Fruit fly (Drosophila melanogaster): Measurements from ENCODE around the gene CG42780.

Gene CG42780

dm6 chrX:7333858-7334800, 2.1 kb upstream of the CG42780 start (continued):
- TF ChIP-seq CG17568 (GFP tag; optimal IDR thresholded peaks at IDR 0.05), result no peak
- TF ChIP-seq E2f1 (GFP tag; IDR thresholded peaks at IDR 0.05), result no peak
- TF ChIP-seq H2.0 (GFP tag; IDR thresholded peaks at IDR 0.05), result no peak
- TF ChIP-seq Sin3A (optimal IDR thresholded peaks at IDR 0.05), result no peak
- no peak for TF ChIP-seq CG17359 (tag; optimal IDR thresholded peaks at IDR 0.05)
- TF ChIP-seq pan (optimal IDR thresholded peaks at IDR 0.05), result no peak
- peak in 1 of 2 experiments; percentile 30 for TF ChIP-seq pan (GFP tag; optimal IDR thresholded peaks at IDR 0.05 in 1 of 2, IDR thresholded peaks at IDR 0.05 in 1 of 2)
- TF ChIP-seq CG8281 (tag; optimal IDR thresholded peaks at IDR 0.05), result no peak
- no peak for TF ChIP-seq CG7357 (GFP tag; IDR thresholded peaks at IDR 0.05)
- TF ChIP-seq CG34224 (GFP tag; IDR thresholded peaks at IDR 0.05; ENCODE audit: partially characterized antibody), result no peak
- peak; percentile 61 for TF ChIP-seq slou (GFP tag; optimal IDR thresholded peaks at IDR 0.05)
- no peak for TF ChIP-seq CG4328 (GFP tag; optimal IDR thresholded peaks at IDR 0.05)
- TF ChIP-seq phol (tag; optimal IDR thresholded peaks at IDR 0.05), result no peak
- no peak for TF ChIP-seq Doc2 (GFP tag; IDR thresholded peaks at IDR 0.05)
- TF ChIP-seq CG10274 (GFP tag; optimal IDR thresholded peaks at IDR 0.05), result no peak
- no peak for TF ChIP-seq Jarid2 (GFP tag; optimal IDR thresholded peaks at IDR 0.05)
- peak; percentile 45 for TF ChIP-seq caup (GFP tag; optimal IDR thresholded peaks at IDR 0.05; ENCODE audit: severe bottlenecking)
- no peak for TF ChIP-seq MTF-1 (GFP tag; optimal IDR thresholded peaks at IDR 0.05; ENCODE audit: borderline replicate concordance)
- TF ChIP-seq CG2129 (GFP tag; IDR thresholded peaks at IDR 0.05; ENCODE audit: partially characterized antibody), result no peak
- no peak for TF ChIP-seq Bgb (GFP tag; IDR thresholded peaks at IDR 0.05; ENCODE audit: partially characterized antibody)
- TF ChIP-seq kay (GFP tag; optimal IDR thresholded peaks at IDR 0.05), result no peak
- no peak for TF ChIP-seq Side (GFP tag; optimal IDR thresholded peaks at IDR 0.05)
- TF ChIP-seq sim (GFP tag; IDR thresholded peaks at IDR 0.05), result no peak
- TF ChIP-seq CG2199 (GFP tag; IDR thresholded peaks at IDR 0.05), result no peak
- TF ChIP-seq CG17385 (GFP tag; optimal IDR thresholded peaks at IDR 0.05), result no peak
- peak; percentile 30 to 66 for TF ChIP-seq dpn (GFP tag; optimal IDR thresholded peaks at IDR 0.05)
- peak; percentile 14; the same call in 1 of the 2 replicates for TF ChIP-seq vvl (GFP tag; IDR thresholded peaks at IDR 0.05)
- peak; percentile 33 for TF ChIP-seq Hr3 (GFP tag; optimal IDR thresholded peaks at IDR 0.05)
- no peak for TF ChIP-seq Ravus (GFP tag; IDR thresholded peaks at IDR 0.05)
- TF ChIP-seq Xbp1 (GFP tag; optimal IDR thresholded peaks at IDR 0.05), result no peak
- no peak for TF ChIP-seq tap (tag; optimal IDR thresholded peaks at IDR 0.05)
- no peak for TF ChIP-seq z (GFP tag; IDR thresholded peaks at IDR 0.05)
- TF ChIP-seq Hmr (GFP tag; optimal IDR thresholded peaks at IDR 0.05), result peak; percentile 67
- no peak for TF ChIP-seq CG4617 (GFP tag; optimal IDR thresholded peaks at IDR 0.05; ENCODE audit: borderline replicate concordance)
- no peak for TF ChIP-seq CG4820 (GFP tag; optimal IDR thresholded peaks at IDR 0.05)
- TF ChIP-seq Gug (GFP tag; IDR thresholded peaks at IDR 0.05), result peak; percentile 12; the same call in 1 of the 4 replicates
- no peak for TF ChIP-seq ewg (GFP tag; optimal IDR thresholded peaks at IDR 0.05)
- TF ChIP-seq Aef1 (GFP tag; IDR thresholded peaks at IDR 0.05), result peak; percentile 25; the same call in 2 of the 3 replicates
- peak; percentile 32; the same call in 1 of the 2 replicates for TF ChIP-seq seq (GFP tag; IDR thresholded peaks at IDR 0.05)
- no peak for TF ChIP-seq chn (GFP tag; optimal IDR thresholded peaks at IDR 0.05)
- no peak for TF ChIP-seq dmrt11E (tag; optimal IDR thresholded peaks at IDR 0.05)
- no peak for TF ChIP-seq Lhr (GFP tag; optimal IDR thresholded peaks at IDR 0.05)
- TF ChIP-seq CG6854 (GFP tag; optimal IDR thresholded peaks at IDR 0.05), result no peak
- no peak for TF ChIP-seq ato (GFP tag; IDR thresholded peaks at IDR 0.05; ENCODE audit: partially characterized antibody)
- TF ChIP-seq kni (GFP tag; optimal IDR thresholded peaks at IDR 0.05), result no peak
- TF ChIP-seq CG6765 (GFP tag; optimal IDR thresholded peaks at IDR 0.05), result no peak
- TF ChIP-seq gro (GFP tag; optimal IDR thresholded peaks at IDR 0.05), result peak; percentile 23
- no peak for TF ChIP-seq Nf-YC (tag; optimal IDR thresholded peaks at IDR 0.05)
- TF ChIP-seq jing (GFP tag; optimal IDR thresholded peaks at IDR 0.05), result no peak
